Worm (Caenorhabditis elegans) whole organism, L2 larva: ENCODE data around the gene F46H5.11.

Experiments
- C34F6.9 ChIP-seq: fragments of 150-350 bp; optimal IDR thresholded peaks from 2 replicates; lab custom pipeline; 2014; ENCODE audit warnings: missing biosample characterization, missing genetic modification characterization
- R02D3.7 ChIP-seq: fragments of 150-350 bp; optimal IDR thresholded peaks from 2 replicates; lab custom pipeline; 2014; ENCODE audit warnings: missing biosample characterization, missing genetic modification characterization
- Y55F3AM.14 ChIP-seq: fragments of 200-800 bp; sonication (Bioruptor generic); optimal IDR thresholded peaks from 2 replicates; lab custom pipeline; 2018; ENCODE audit warnings: mild to moderate bottlenecking, missing genetic modification characterization, missing compliant biosample characterization
- alr-1 ChIP-seq: fragments of 150-350 bp; optimal IDR thresholded peaks from 2 replicates; lab custom pipeline; 2014; ENCODE audit warnings: missing biosample characterization, missing genetic modification characterization
- aly-2 ChIP-seq: fragments of 150-350 bp; optimal IDR thresholded peaks from 2 replicates; lab custom pipeline; 2014; ENCODE audit warnings: missing biosample characterization, missing genetic modification characterization
- ama-1 ChIP-seq: fragments of 150-350 bp; optimal IDR thresholded peaks from 2 replicates; lab custom pipeline; 2018; ENCODE audit warnings: inconsistent platforms
- blmp-1 ChIP-seq: sonication (generic microtip); optimal IDR thresholded peaks from 2 replicates; lab custom pipeline; 2017; ENCODE audit warnings: missing genetic modification characterization, mild to moderate bottlenecking, missing compliant biosample characterization, antibody characterized with exemption, moderate library complexity; ENCODE audit not compliant: insufficient read depth
- ceh-16 ChIP-seq: fragments of 150-350 bp; optimal IDR thresholded peaks from 2 replicates; lab custom pipeline; 2014; ENCODE audit warnings: missing biosample characterization, missing genetic modification characterization
- ceh-82 ChIP-seq: fragments of 150-350 bp; optimal IDR thresholded peaks from 2 replicates; lab custom pipeline; 2014; ENCODE audit warnings: missing biosample characterization, missing genetic modification characterization
- crh-2 ChIP-seq: sonication (generic microtip); optimal IDR thresholded peaks from 2 replicates; lab custom pipeline; 2017; ENCODE audit warnings: missing biosample characterization, missing genetic modification characterization
- dmd-4 ChIP-seq: sonication (generic microtip); optimal IDR thresholded peaks from 2 replicates; lab custom pipeline; 2017; ENCODE audit warnings: missing biosample characterization, missing genetic modification characterization
- egl-27 ChIP-seq: sonication (generic microtip); optimal IDR thresholded peaks from 3 replicates; lab custom pipeline; 2017; ENCODE audit warnings: missing biosample characterization, missing genetic modification reagents, missing genetic modification characterization
- elt-1 ChIP-seq: fragments of 150-350 bp; optimal IDR thresholded peaks from 2 replicates; lab custom pipeline; 2014; ENCODE audit warnings: missing biosample characterization, missing genetic modification characterization
- elt-3 ChIP-seq: sonication (generic microtip); optimal IDR thresholded peaks from 2 replicates; lab custom pipeline; 2017; ENCODE audit warnings: missing biosample characterization, missing genetic modification characterization
- fos-1 ChIP-seq: fragments of 150-350 bp; optimal IDR thresholded peaks from 2 replicates; lab custom pipeline; 2014; ENCODE audit warnings: missing biosample characterization, missing genetic modification characterization
- gmeb-1 ChIP-seq: fragments of 150-350 bp; optimal IDR thresholded peaks from 2 replicates; lab custom pipeline; 2014; ENCODE audit warnings: missing biosample characterization, missing genetic modification characterization
- lin-11 ChIP-seq: fragments of 150-350 bp; sonication (generic microtip); optimal IDR thresholded peaks from 2 replicates; lab custom pipeline; 2014; ENCODE audit warnings: missing biosample characterization, missing genetic modification characterization, inconsistent platforms, mixed read lengths
- lin-13 ChIP-seq: fragments of 150-350 bp; optimal IDR thresholded peaks from 2 replicates; lab custom pipeline; 2014; ENCODE audit warnings: missing biosample characterization, missing genetic modification reagents, missing genetic modification characterization
- lin-39 ChIP-seq: fragments of 150-350 bp; optimal IDR thresholded peaks from 2 replicates; lab custom pipeline; 2014; ENCODE audit warnings: missing biosample characterization, missing genetic modification reagents, missing genetic modification characterization
- lsy-2 ChIP-seq, 2 experiments: fragments of 150-350 bp in 1 of 2; sonication (generic microtip) in 1 of 2; optimal IDR thresholded peaks; 2 replicates each; lab custom pipeline; 2014 to 2017; ENCODE audit warnings: missing biosample characterization in 2 of 2, missing genetic modification characterization in 2 of 2
- mab-5 ChIP-seq: fragments of 150-350 bp; optimal IDR thresholded peaks from 2 replicates; lab custom pipeline; 2014; ENCODE audit warnings: missing biosample characterization, missing genetic modification characterization
- mbf-1 ChIP-seq: sonication (generic microtip); optimal IDR thresholded peaks from 2 replicates; lab custom pipeline; 2017; ENCODE audit warnings: missing biosample characterization, missing genetic modification characterization
- mdl-1 ChIP-seq, 2 experiments: fragments of 150-350 bp in 1 of 2; sonication (generic microtip) in 1 of 2; optimal IDR thresholded peaks; 2 replicates each; lab custom pipeline; 2017; ENCODE audit warnings: missing biosample characterization in 2 of 2, missing genetic modification characterization in 2 of 2
- nhr-10 ChIP-seq: sonication (generic microtip); optimal IDR thresholded peaks from 2 replicates; lab custom pipeline; 2017; ENCODE audit warnings: missing biosample characterization, missing genetic modification characterization
- nhr-11 ChIP-seq: fragments of 150-350 bp; optimal IDR thresholded peaks from 2 replicates; lab custom pipeline; 2014; ENCODE audit warnings: missing biosample characterization, missing genetic modification characterization
- nhr-12 ChIP-seq: fragments of 150-350 bp; optimal IDR thresholded peaks from 2 replicates; lab custom pipeline; 2014; ENCODE audit warnings: missing biosample characterization, missing genetic modification characterization
- nhr-129 ChIP-seq: fragments of 150-350 bp; optimal IDR thresholded peaks from 2 replicates; lab custom pipeline; 2014; ENCODE audit warnings: missing biosample characterization, missing genetic modification characterization
- nhr-21 ChIP-seq: fragments of 150-350 bp; optimal IDR thresholded peaks from 2 replicates; lab custom pipeline; 2014; ENCODE audit warnings: missing biosample characterization, missing genetic modification characterization
- nhr-237 ChIP-seq: fragments of 150-350 bp; optimal IDR thresholded peaks from 2 replicates; lab custom pipeline; 2014; ENCODE audit warnings: missing biosample characterization, missing genetic modification characterization
- nhr-25 ChIP-seq: fragments of 150-350 bp; sonication (generic microtip); optimal IDR thresholded peaks from 3 replicates; lab custom pipeline; 2014; ENCODE audit warnings: missing biosample characterization, missing genetic modification characterization
- nhr-6 ChIP-seq: fragments of 150-350 bp; optimal IDR thresholded peaks from 2 replicates; lab custom pipeline; 2014; ENCODE audit warnings: missing biosample characterization, missing genetic modification characterization
- nhr-77 ChIP-seq: fragments of 150-350 bp; optimal IDR thresholded peaks from 2 replicates; lab custom pipeline; 2014; ENCODE audit warnings: missing biosample characterization, missing genetic modification characterization
- peb-1 ChIP-seq: fragments of 150-350 bp; optimal IDR thresholded peaks from 2 replicates; lab custom pipeline; 2014; ENCODE audit warnings: missing biosample characterization, missing genetic modification characterization
- sem-4 ChIP-seq: fragments of 150-350 bp; optimal IDR thresholded peaks from 2 replicates; lab custom pipeline; 2014; ENCODE audit warnings: missing biosample characterization, missing genetic modification reagents, missing genetic modification characterization
- skn-1 ChIP-seq: sonication (generic microtip); optimal IDR thresholded peaks from 2 replicates; lab custom pipeline; 2017; ENCODE audit warnings: missing biosample characterization, missing genetic modification characterization
- sma-3 ChIP-seq: sonication (generic microtip); optimal IDR thresholded peaks from 2 replicates; lab custom pipeline; 2016; ENCODE audit warnings: missing genetic modification reagents, missing genetic modification characterization, missing compliant biosample characterization
- sma-9 ChIP-seq, 2 experiments: fragments of 150-350 bp in 1 of 2; sonication (generic microtip) in 1 of 2; optimal IDR thresholded peaks; 2 replicates each; lab custom pipeline; 2014 to 2016; ENCODE audit warnings: missing genetic modification characterization in 2 of 2, mild to moderate bottlenecking in 1 of 2, missing biosample characterization in 1 of 2, missing compliant biosample characterization in 1 of 2, missing genetic modification reagents in 1 of 2, moderate library complexity in 1 of 2
- snpc-4 ChIP-seq: fragments of 150-350 bp; optimal IDR thresholded peaks from 2 replicates; lab custom pipeline; 2014; ENCODE audit warnings: missing biosample characterization, missing genetic modification characterization
- unc-39 ChIP-seq: fragments of 150-350 bp; optimal IDR thresholded peaks from 2 replicates; lab custom pipeline; 2014; ENCODE audit warnings: missing biosample characterization, missing genetic modification characterization
- unc-55 ChIP-seq: fragments of 150-350 bp; sonication (generic microtip); optimal IDR thresholded peaks from 3 replicates; lab custom pipeline; 2014; ENCODE audit warnings: missing biosample characterization, missing genetic modification reagents, missing genetic modification characterization
- unc-62 ChIP-seq: fragments of 150-350 bp; optimal IDR thresholded peaks from 2 replicates; lab custom pipeline; 2014; ENCODE audit warnings: missing biosample characterization, missing genetic modification reagents, missing genetic modification characterization
- zag-1 ChIP-seq: fragments of 150-350 bp; optimal IDR thresholded peaks from 2 replicates; lab custom pipeline; 2014; ENCODE audit warnings: missing biosample characterization, missing genetic modification characterization
- ztf-1 ChIP-seq: fragments of 200-800 bp; sonication (Bioruptor generic); conservative IDR thresholded peaks from 2 replicates; pipeline ENCODE4 v1.3.6; 2022; ENCODE audit warnings: missing genetic modification characterization, missing compliant biosample characterization
- ztf-11 ChIP-seq: sonication (generic microtip); optimal IDR thresholded peaks from 2 replicates; lab custom pipeline; 2017; ENCODE audit warnings: missing biosample characterization, missing genetic modification characterization
- ztf-4 ChIP-seq: fragments of 150-350 bp; optimal IDR thresholded peaks from 2 replicates; lab custom pipeline; 2014; ENCODE audit warnings: missing biosample characterization, missing genetic modification characterization

F46H5.11 gene

ce11 chrX:7268965-7269364 is 2.9 kb downstream of the F46H5.11 start:
- TF ChIP-seq snpc-4 = no peak
- TF ChIP-seq nhr-10 (tag; lab: Kevin White, UChicago) = no peak
- TF ChIP-seq nhr-6 (tag; lab: Kevin White, UChicago) = no peak
- no peak for TF ChIP-seq skn-1 (tag; lab: Kevin White, UChicago)
- no peak for TF ChIP-seq ztf-1 (GFP tag; lab: Robert Waterston, UW)
- TF ChIP-seq unc-62 (GFP tag; lab: Kevin White, UChicago) = no peak
- no peak for TF ChIP-seq unc-39 (tag; lab: Kevin White, UChicago)
- TF ChIP-seq gmeb-1 (tag; lab: Kevin White, UChicago) = no peak
- TF ChIP-seq ceh-16 (tag; lab: Kevin White, UChicago) = no peak
- TF ChIP-seq dmd-4 (tag; lab: Kevin White, UChicago) = no peak
- TF ChIP-seq ztf-11 (tag; lab: Kevin White, UChicago) = no peak
- TF ChIP-seq aly-2 (tag; lab: Kevin White, UChicago) = no peak
- no peak for TF ChIP-seq egl-27
- no peak for TF ChIP-seq nhr-77 (tag; lab: Kevin White, UChicago)
- no peak for TF ChIP-seq nhr-25
- TF ChIP-seq nhr-21 (tag; lab: Kevin White, UChicago) = no peak
- TF ChIP-seq, all 48 proteins: peak for 0

ce11 chrX:7265348-7265747 is 6.5 kb downstream of the F46H5.11 start, which contains the start of gene F46H5.2:
TSS of gene F46H5.2 (plus strand) at chrX:7265648.
- no peak for TF ChIP-seq gmeb-1 (tag; lab: Kevin White, UChicago)
- TF ChIP-seq sem-4 (tag; lab: Kevin White, UChicago) = no peak
- TF ChIP-seq unc-55 = no peak
- TF ChIP-seq nhr-25 = no peak
- no peak for TF ChIP-seq blmp-1 (tag; lab: Kevin White, UChicago)
- no peak for TF ChIP-seq mab-5
- no peak for TF ChIP-seq lin-11
- no peak for TF ChIP-seq lin-13

ce11 chrX:7264591-7265306 is 7.1 kb downstream of the F46H5.11 start:
- TF ChIP-seq alr-1 (tag; lab: Kevin White, UChicago) = no peak
- TF ChIP-seq sma-9 (GFP tag; optimal IDR thresholded peaks at IDR 0.05; lab: Kevin White, UChicago) = peak; percentile 78
- TF ChIP-seq sma-9 (tag; optimal IDR thresholded peaks at IDR 0.05; lab: Kevin White, UChicago) = no peak
- TF ChIP-seq ztf-1 (GFP tag; lab: Robert Waterston, UW) = no peak
- peak; percentile 89 for TF ChIP-seq lin-11
- peak; percentile 92 for TF ChIP-seq zag-1 (tag; lab: Kevin White, UChicago)
- peak; percentile 92 for TF ChIP-seq sma-3
- TF ChIP-seq snpc-4 = peak; percentile 75
- peak; percentile 43 to 79 for TF ChIP-seq lsy-2 (tag; optimal IDR thresholded peaks at IDR 0.05; lab: Kevin White, UChicago)
- TF ChIP-seq unc-62 (GFP tag; lab: Kevin White, UChicago) = no peak
- peak; percentile 84 for TF ChIP-seq nhr-6 (tag; lab: Kevin White, UChicago)
- TF ChIP-seq gmeb-1 (tag; lab: Kevin White, UChicago) = peak; percentile 37
- no peak for TF ChIP-seq skn-1 (tag; lab: Kevin White, UChicago)
- TF ChIP-seq R02D3.7 = no peak
- peak; percentile 72 for TF ChIP-seq sem-4 (tag; lab: Kevin White, UChicago)
- TF ChIP-seq nhr-237 (tag; lab: Kevin White, UChicago) = no peak
- peak; percentile 88 for TF ChIP-seq Y55F3AM.14 (GFP tag; lab: Kevin White, UChicago)
- TF ChIP-seq dmd-4 (tag; lab: Kevin White, UChicago) = no peak
- peak; percentile 84 for TF ChIP-seq nhr-21 (tag; lab: Kevin White, UChicago)
- TF ChIP-seq crh-2 (tag; lab: Kevin White, UChicago) = peak; percentile 93
- TF ChIP-seq nhr-11 = no peak
- no peak for TF ChIP-seq ceh-82
- peak; percentile 59 for TF ChIP-seq peb-1 (tag; lab: Kevin White, UChicago)
- TF ChIP-seq fos-1 (tag; lab: Kevin White, UChicago) = peak; percentile 96
- no peak for TF ChIP-seq lin-39 (tag; lab: Kevin White, UChicago)
- TF ChIP-seq mab-5 = peak; percentile 68
- TF ChIP-seq nhr-77 (tag; lab: Kevin White, UChicago) = peak; percentile 64
- TF ChIP-seq unc-39 (tag; lab: Kevin White, UChicago) = peak; percentile 96
- peak; percentile 75 for TF ChIP-seq ceh-16 (tag; lab: Kevin White, UChicago)
- TF ChIP-seq mbf-1 (tag; lab: Kevin White, UChicago) = no peak
- TF ChIP-seq ztf-11 (tag; lab: Kevin White, UChicago) = peak; percentile 50
- TF ChIP-seq aly-2 (tag; lab: Kevin White, UChicago) = no peak
- TF ChIP-seq nhr-129 (tag; lab: Kevin White, UChicago) = peak; percentile 97
- TF ChIP-seq blmp-1 (tag; lab: Kevin White, UChicago) = peak; percentile 74
- TF ChIP-seq elt-3 (tag; lab: Kevin White, UChicago) = no peak
- TF ChIP-seq C34F6.9 (tag; lab: Kevin White, UChicago) = peak; percentile 87
- peak in 1 of 2 experiments; percentile 52 for TF ChIP-seq mdl-1 (tag; optimal IDR thresholded peaks at IDR 0.05; lab: Kevin White, UChicago)
- no peak for TF ChIP-seq nhr-12 (tag; lab: Kevin White, UChicago)
- peak; percentile 89 for TF ChIP-seq unc-55
- no peak for TF ChIP-seq elt-1 (tag; lab: Kevin White, UChicago)
- TF ChIP-seq lin-13 = peak; percentile 88
- TF ChIP-seq nhr-10 (tag; lab: Kevin White, UChicago) = peak; percentile 59
- peak; percentile 51 for TF ChIP-seq egl-27
- peak; percentile 71 for TF ChIP-seq ztf-4
- TF ChIP-seq ama-1 = peak; percentile 65
